Worm (Caenorhabditis elegans) whole organism, L3 larva: ENCODE data around the gene F21C10.11.

Source experiments
- ama-1 ChIP-seq: fragments of 150-350 bp; optimal IDR thresholded peaks from 2 replicates; lab custom pipeline; 2018
- ceh-82 ChIP-seq: fragments of 150-350 bp; optimal IDR thresholded peaks from 2 replicates; lab custom pipeline; 2014; ENCODE audit warnings: missing biosample characterization, missing genetic modification characterization
- mml-1 ChIP-seq: fragments of 150-350 bp; sonication (generic microtip); optimal IDR thresholded peaks from 3 replicates; lab custom pipeline; 2014; ENCODE audit warnings: missing biosample characterization, missing genetic modification characterization
- nhr-11 ChIP-seq: fragments of 150-350 bp; optimal IDR thresholded peaks from 2 replicates; lab custom pipeline; 2014; ENCODE audit warnings: missing biosample characterization, missing genetic modification characterization
- nhr-12 ChIP-seq: fragments of 150-350 bp; optimal IDR thresholded peaks from 2 replicates; lab custom pipeline; 2014; ENCODE audit warnings: missing biosample characterization, missing genetic modification characterization
- nhr-28 ChIP-seq: fragments of 150-350 bp; optimal IDR thresholded peaks from 2 replicates; lab custom pipeline; 2014; ENCODE audit warnings: missing biosample characterization, missing genetic modification characterization
- sea-2 ChIP-seq: fragments of 150-350 bp; sonication (generic microtip); optimal IDR thresholded peaks from 4 replicates; lab custom pipeline; 2014; ENCODE audit warnings: missing biosample characterization, missing genetic modification reagents, missing genetic modification characterization
- skn-1 ChIP-seq: fragments of 150-350 bp; optimal IDR thresholded peaks from 2 replicates; lab custom pipeline; 2014; ENCODE audit warnings: missing biosample characterization, missing genetic modification characterization
- unc-62 ChIP-seq: fragments of 150-350 bp; sonication (generic microtip); optimal IDR thresholded peaks from 4 replicates; lab custom pipeline; 2014; ENCODE audit warnings: missing biosample characterization, missing genetic modification reagents, missing genetic modification characterization
- zag-1 ChIP-seq: fragments of 150-350 bp; optimal IDR thresholded peaks from 2 replicates; lab custom pipeline; 2014; ENCODE audit warnings: missing biosample characterization, missing genetic modification characterization
- ztf-11 ChIP-seq: fragments of 150-350 bp; optimal IDR thresholded peaks from 2 replicates; lab custom pipeline; 2014; ENCODE audit warnings: missing biosample characterization, missing genetic modification characterization

DNA sequence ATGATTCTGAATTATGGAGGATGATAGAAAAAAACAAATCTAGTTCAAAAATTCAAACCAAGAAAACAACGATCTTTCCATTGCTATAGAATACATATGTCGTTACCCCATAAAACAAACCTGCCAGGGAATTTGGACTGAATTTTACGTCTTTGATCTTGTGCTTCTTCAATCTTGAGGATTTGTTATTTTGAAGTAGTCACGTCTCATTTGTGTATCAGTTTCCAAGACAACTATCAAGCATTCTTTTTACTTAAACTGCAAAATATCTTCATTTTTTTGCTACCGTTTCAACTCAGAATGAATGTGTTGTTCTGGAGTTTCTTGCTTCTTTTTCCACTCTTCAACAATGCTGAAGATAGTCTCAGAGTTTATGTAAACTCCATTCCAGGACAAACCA is 7.5 kb downstream of the F21C10.11 start, which contains the start of gene F21C10.19:
- TF ChIP-seq mml-1 (tag; lab: Kevin White, UChicago) (no peak), sea-2 (GFP tag; lab: Kevin White, UChicago) (no peak), skn-1 (tag; lab: Kevin White, UChicago) (no peak), ama-1 (lab: Kevin White, UChicago) (no peak), ztf-11 (tag; lab: Kevin White, UChicago) (no peak), nhr-11 (tag; lab: Kevin White, UChicago) (no peak), unc-62 (GFP tag; lab: Kevin White, UChicago) (no peak), ceh-82 (tag; lab: Kevin White, UChicago) (no peak), nhr-28 (tag; lab: Kevin White, UChicago) (no peak), zag-1 (tag; lab: Kevin White, UChicago) (no peak), nhr-12 (tag; lab: Kevin White, UChicago) (no peak)
